Comparison of ENCODE assay signal across 4 worm cellular contexts in genomic region chrIV:16615122-16615521, ce11.
TF ChIP-seq lines count a peak whose summit lies in the region.

No protein-coding gene starts in this region.

TF ChIP-seq in whole organism, L4 larva, 104 proteins besides CTCF, POLR2A, EP300 and RAD21:
- 0 out of 2 replicates have a peak, but pooled peaks have one; percentile 42 for TF ChIP-seq snpc-1.2 (GFP tag; IDR thresholded peaks at IDR 0.05; lab: Robert Waterston, UW)
TF ChIP-seq in whole organism, L4 larva: peak in this region for 1; not testable (repeated sequence) for 103.

TF ChIP-seq in whole organism, early embryonic, 17 proteins besides CTCF, POLR2A, EP300 and RAD21:
- TF ChIP-seq flt-1 (GFP tag; IDR thresholded peaks at IDR 0.05; lab: Robert Waterston, UW) (peak; percentile 42; the same call in 1 of the 2 replicates), pes-1 (GFP tag; IDR thresholded peaks at IDR 0.05; lab: Robert Waterston, UW) (peak; percentile 46; the same call in 1 of the 2 replicates)

TF ChIP-seq in whole organism, midembryonic, 9 proteins besides CTCF, POLR2A, EP300 and RAD21:
- peak; percentile 77 for TF ChIP-seq flt-1 (GFP tag; IDR thresholded peaks at IDR 0.05; lab: Robert Waterston, UW)

TF ChIP-seq in whole organism, young adult, 124 proteins besides CTCF, POLR2A, EP300 and RAD21:
- peak; percentile 98 for TF ChIP-seq hsf-1 (GFP tag; IDR thresholded peaks at IDR 0.05; lab: Robert Waterston, UW)
- TF ChIP-seq attf-6 (GFP tag; IDR thresholded peaks at IDR 0.05; lab: Robert Waterston, UW) = peak; percentile 59; the same call in 1 of the 2 replicates
- TF ChIP-seq Y79H2A.3 (GFP tag; conservative IDR thresholded peaks at IDR 0.05; lab: Robert Waterston, UW) = 0 out of 2 replicates have a peak, but pooled peaks have one; percentile 57
TF ChIP-seq in whole organism, young adult: peak in this region for 3; not testable (repeated sequence) for 121.
